Worm (Caenorhabditis elegans) whole organism, L1 larva: ENCODE results near the gene clec-180.

Experiments used
- C34B4.2 ChIP-seq: sonication (generic microtip); optimal IDR thresholded peaks from 2 replicates; lab custom pipeline; 2017; ENCODE audit warnings: mild to moderate bottlenecking, missing genetic modification characterization, missing compliant biosample characterization
- F16B12.6 ChIP-seq: fragments of 150-350 bp; optimal IDR thresholded peaks from 2 replicates; lab custom pipeline; 2014; ENCODE audit warnings: missing biosample characterization, missing genetic modification characterization
- aha-1 ChIP-seq: fragments of 150-350 bp; optimal IDR thresholded peaks from 2 replicates; lab custom pipeline; 2014; ENCODE audit warnings: missing biosample characterization, missing genetic modification characterization
- alr-1 ChIP-seq: fragments of 200-800 bp; sonication (Bioruptor generic); optimal IDR thresholded peaks from 2 replicates; lab custom pipeline; 2018; ENCODE audit warnings: borderline replicate concordance, mild to moderate bottlenecking, missing genetic modification characterization, missing compliant biosample characterization
- ama-1 ChIP-seq: fragments of 150-350 bp; optimal IDR thresholded peaks from 2 replicates; lab custom pipeline; 2014
- blmp-1 ChIP-seq: fragments of 150-350 bp; optimal IDR thresholded peaks from 2 replicates; lab custom pipeline; 2014; ENCODE audit warnings: missing biosample characterization, missing genetic modification characterization
- ceh-8 ChIP-seq: fragments of 200-800 bp; sonication (Bioruptor generic); optimal IDR thresholded peaks from 2 replicates; lab custom pipeline; 2018; ENCODE audit warnings: mild to moderate bottlenecking, missing genetic modification characterization, moderate library complexity, missing compliant biosample characterization
- ceh-88 ChIP-seq: fragments of 200-800 bp; sonication (Bioruptor generic); IDR thresholded peaks from 2 replicates; pipeline ENCODE4 v1.3.6; 2022; ENCODE audit warnings: missing genetic modification characterization, missing compliant biosample characterization
- ceh-90 ChIP-seq: sonication (generic microtip); optimal IDR thresholded peaks from 2 replicates; lab custom pipeline; 2016; ENCODE audit warnings: missing genetic modification characterization, missing compliant biosample characterization
- dpl-1 ChIP-seq, 3 experiments: fragments of 150-350 bp in 2 of 3; sonication (generic microtip) in 1 of 3; optimal IDR thresholded peaks; 2 replicates each; lab custom pipeline; 2014 to 2017; ENCODE audit warnings: missing biosample characterization in 3 of 3, missing genetic modification characterization in 3 of 3, missing genetic modification reagents in 3 of 3
- efl-1 ChIP-seq, 4 experiments: fragments of 150-350 bp; optimal IDR thresholded peaks in 3 of 4; peaks in 1 of 4; 1 replicate in 1 of 4; 2 replicates in 3 of 4; lab custom pipeline; 2014; ENCODE audit warnings: missing biosample characterization in 2 of 4, missing genetic modification characterization in 2 of 4, missing genetic modification reagents in 2 of 4
- efl-3 ChIP-seq: fragments of 200-800 bp; sonication (Bioruptor generic); optimal IDR thresholded peaks from 2 replicates; lab custom pipeline; 2018; ENCODE audit warnings: mild to moderate bottlenecking, missing genetic modification characterization, missing compliant biosample characterization
- egl-27 ChIP-seq, 2 experiments: fragments of 150-350 bp in 1 of 2; sonication (generic microtip); optimal IDR thresholded peaks; 3 replicates each; lab custom pipeline; 2017 to 2018; ENCODE audit warnings: missing biosample characterization in 2 of 2, missing genetic modification characterization in 2 of 2, missing genetic modification reagents in 2 of 2
- elt-3 ChIP-seq, 6 experiments: fragments of 150-350 bp in 1 of 6; sonication (generic microtip); optimal IDR thresholded peaks; 2 replicates each; lab custom pipeline; 2017 to 2018; ENCODE audit warnings: missing biosample characterization in 6 of 6, missing genetic modification characterization in 6 of 6, inconsistent platforms in 1 of 6
- fkh-4 ChIP-seq: sonication (generic microtip); optimal IDR thresholded peaks from 2 replicates; lab custom pipeline; 2016; ENCODE audit warnings: missing compliant biosample characterization, missing genetic modification characterization, borderline replicate concordance
- fkh-8 ChIP-seq: sonication (generic microtip); optimal IDR thresholded peaks from 2 replicates; lab custom pipeline; 2016; ENCODE audit warnings: mild to moderate bottlenecking, missing genetic modification characterization, missing compliant biosample characterization
- hlh-17 ChIP-seq: fragments of 200-800 bp; sonication (Bioruptor generic); optimal IDR thresholded peaks from 2 replicates; lab custom pipeline; 2018; ENCODE audit warnings: missing genetic modification characterization, mild to moderate bottlenecking, missing compliant biosample characterization, moderate library complexity, borderline replicate concordance
- lin-13 ChIP-seq: fragments of 150-350 bp; optimal IDR thresholded peaks from 2 replicates; lab custom pipeline; 2014; ENCODE audit warnings: missing biosample characterization, missing genetic modification reagents, missing genetic modification characterization
- lin-14 ChIP-seq: fragments of 200-800 bp; sonication (Bioruptor generic); optimal IDR thresholded peaks from 2 replicates; lab custom pipeline; 2018; ENCODE audit warnings: mild to moderate bottlenecking, missing genetic modification characterization, moderate library complexity, missing compliant biosample characterization
- lin-39 ChIP-seq: fragments of 150-350 bp; optimal IDR thresholded peaks from 2 replicates; lab custom pipeline; 2014; ENCODE audit warnings: missing biosample characterization, missing genetic modification reagents, missing genetic modification characterization
- lsy-2 ChIP-seq, 2 experiments: fragments of 150-350 bp; optimal IDR thresholded peaks; 2 replicates each; lab custom pipeline; 2014; ENCODE audit warnings: missing biosample characterization in 2 of 2, missing genetic modification characterization in 2 of 2
- mab-9 ChIP-seq: fragments of 200-800 bp; sonication (Bioruptor generic); IDR thresholded peaks from 2 replicates; pipeline ENCODE4 v1.3.6; 2022; ENCODE audit warnings: missing genetic modification reagents, missing genetic modification characterization, missing compliant biosample characterization
- mdl-1 ChIP-seq, 2 experiments: fragments of 150-350 bp; optimal IDR thresholded peaks; 2 replicates each; lab custom pipeline; 2014 to 2017; ENCODE audit warnings: missing biosample characterization in 2 of 2, missing genetic modification characterization in 2 of 2, inconsistent platforms in 1 of 2
- mef-2 ChIP-seq: fragments of 150-350 bp; optimal IDR thresholded peaks from 2 replicates; lab custom pipeline; 2014; ENCODE audit warnings: missing biosample characterization, missing genetic modification characterization
- nhr-11 ChIP-seq: fragments of 150-350 bp; optimal IDR thresholded peaks from 2 replicates; lab custom pipeline; 2014; ENCODE audit warnings: missing biosample characterization, missing genetic modification characterization
- nhr-19 ChIP-seq: fragments of 200-800 bp; sonication (Bioruptor generic); conservative IDR thresholded peaks from 2 replicates; pipeline ENCODE4 v1.3.6; 2022; ENCODE audit warnings: missing genetic modification characterization, missing compliant biosample characterization
- nhr-20 ChIP-seq: sonication (generic microtip); optimal IDR thresholded peaks from 2 replicates; lab custom pipeline; 2016; ENCODE audit warnings: mild to moderate bottlenecking, missing genetic modification characterization, missing compliant biosample characterization
- nhr-28 ChIP-seq: fragments of 150-350 bp; optimal IDR thresholded peaks from 2 replicates; lab custom pipeline; 2014; ENCODE audit warnings: missing biosample characterization, missing genetic modification characterization
- nhr-71 ChIP-seq: sonication (generic microtip); optimal IDR thresholded peaks from 2 replicates; lab custom pipeline; 2016; ENCODE audit warnings: mild to moderate bottlenecking, missing genetic modification characterization, moderate library complexity, missing compliant biosample characterization
- nhr-84 ChIP-seq: sonication (generic microtip); optimal IDR thresholded peaks from 2 replicates; lab custom pipeline; 2017; ENCODE audit warnings: missing biosample characterization, missing genetic modification characterization
- nhr-85 ChIP-seq: sonication (generic microtip); peaks from one replicate; lab custom pipeline; 2016; ENCODE audit warnings: missing genetic modification characterization, inconsistent platforms, missing compliant biosample characterization
- pag-3 ChIP-seq: sonication (generic microtip); optimal IDR thresholded peaks from 2 replicates; lab custom pipeline; 2017; ENCODE audit warnings: missing genetic modification characterization, mild to moderate bottlenecking, missing compliant biosample characterization, antibody characterized with exemption, borderline replicate concordance; ENCODE audit not compliant: insufficient read depth
- rnt-1 ChIP-seq: sonication (generic microtip); optimal IDR thresholded peaks from 2 replicates; lab custom pipeline; 2016; ENCODE audit warnings: mild to moderate bottlenecking, missing genetic modification characterization, moderate library complexity, missing compliant biosample characterization
- skn-1 ChIP-seq: fragments of 150-350 bp; optimal IDR thresholded peaks from 2 replicates; lab custom pipeline; 2014; ENCODE audit warnings: missing biosample characterization, missing genetic modification characterization
- snpc-4 ChIP-seq: fragments of 150-350 bp; optimal IDR thresholded peaks from 2 replicates; lab custom pipeline; 2014; ENCODE audit warnings: missing biosample characterization, missing genetic modification characterization
- sptf-1 ChIP-seq: fragments of 150-350 bp; optimal IDR thresholded peaks from 2 replicates; lab custom pipeline; 2014; ENCODE audit warnings: missing biosample characterization, missing genetic modification characterization
- swsn-7 ChIP-seq: sonication (generic microtip); optimal IDR thresholded peaks from 2 replicates; lab custom pipeline; 2016; ENCODE audit warnings: missing genetic modification characterization, missing compliant biosample characterization
- unc-130 ChIP-seq: fragments of 150-350 bp; optimal IDR thresholded peaks from 2 replicates; lab custom pipeline; 2017; ENCODE audit warnings: missing biosample characterization, missing genetic modification characterization, inconsistent platforms
- unc-98 ChIP-seq: fragments of 200-800 bp; sonication (Bioruptor generic); IDR thresholded peaks from 2 replicates; pipeline ENCODE4 v1.3.6; 2022; ENCODE audit warnings: missing genetic modification characterization, missing compliant biosample characterization
- vab-15 ChIP-seq: sonication (generic microtip); optimal IDR thresholded peaks from 2 replicates; lab custom pipeline; 2017; ENCODE audit warnings: missing genotype, mild to moderate bottlenecking, missing genetic modification characterization, missing compliant biosample characterization
- zag-1 ChIP-seq: fragments of 150-350 bp; optimal IDR thresholded peaks from 2 replicates; lab custom pipeline; 2014; ENCODE audit warnings: missing biosample characterization, missing genetic modification characterization
- ztf-11 ChIP-seq, 2 experiments: sonication (generic microtip); optimal IDR thresholded peaks; 2 replicates each; lab custom pipeline; 2016 to 2017; ENCODE audit warnings: missing genetic modification characterization in 2 of 2, missing biosample characterization in 1 of 2, missing compliant biosample characterization in 1 of 2

The clec-180 gene

ce11 chrIV:7552958-7553553 is 15.6 kb upstream of the clec-180 start, which contains the start of gene dif-1 (continued):
- TF ChIP-seq hlh-17 = no peak
- TF ChIP-seq snpc-4 (tag; lab: Kevin White, UChicago) = no peak
- TF ChIP-seq unc-130 = no peak
- no peak for TF ChIP-seq ztf-11 (tag; optimal IDR thresholded peaks at IDR 0.05; lab: Kevin White, UChicago)
- no peak for TF ChIP-seq nhr-28
- no peak for TF ChIP-seq mef-2
- no peak for TF ChIP-seq skn-1 (tag; lab: Kevin White, UChicago)
- TF ChIP-seq ceh-88 (GFP tag; lab: Robert Waterston, UW) = no peak
- no peak for TF ChIP-seq fkh-4
- no peak; the same call in 1 of the 2 replicates for TF ChIP-seq nhr-19 (GFP tag; lab: Robert Waterston, UW)
- TF ChIP-seq efl-3 (GFP tag; lab: Kevin White, UChicago) = no peak
- TF ChIP-seq unc-98 (GFP tag; lab: Robert Waterston, UW) = no peak
- no peak for TF ChIP-seq swsn-7 (tag; lab: Kevin White, UChicago)
- no peak for TF ChIP-seq mdl-1 (tag; optimal IDR thresholded peaks at IDR 0.05; lab: Kevin White, UChicago)
- TF ChIP-seq ceh-90 = no peak
- TF ChIP-seq aha-1 (tag; lab: Kevin White, UChicago) = no peak
- peak; percentile 56 for TF ChIP-seq blmp-1 (tag; lab: Kevin White, UChicago)
- TF ChIP-seq ceh-8 (GFP tag; lab: Kevin White, UChicago) = no peak
- no peak for TF ChIP-seq nhr-84 (tag; lab: Kevin White, UChicago)

- peak; percentile 30 for TF ChIP-seq lin-14 (GFP tag; lab: Kevin White, UChicago)
- no peak for TF ChIP-seq ceh-8 (GFP tag; lab: Kevin White, UChicago)
- no peak for TF ChIP-seq pag-3 (tag; lab: Kevin White, UChicago)
- TF ChIP-seq egl-27 (tag; optimal IDR thresholded peaks at IDR 0.05; lab: Kevin White, UChicago) = no peak
- no peak for TF ChIP-seq lin-39 (tag; lab: Kevin White, UChicago)
- TF ChIP-seq lsy-2 (tag; optimal IDR thresholded peaks at IDR 0.05; lab: Kevin White, UChicago) = peak in 1 of 2 experiments; percentile 33
- no peak for TF ChIP-seq nhr-19 (GFP tag; lab: Robert Waterston, UW)
- TF ChIP-seq sptf-1 (tag; lab: Kevin White, UChicago) = no peak
- TF ChIP-seq mab-9 (GFP tag; lab: Robert Waterston, UW) = no peak
- no peak for TF ChIP-seq alr-1 (tag; lab: Kevin White, UChicago)
- peak; percentile 19 for TF ChIP-seq nhr-71 (tag; lab: Kevin White, UChicago)
- TF ChIP-seq dpl-1 (GFP tag; optimal IDR thresholded peaks at IDR 0.05; lab: Kevin White, UChicago) = peak in 1 of 3 experiments; percentile 2
- TF ChIP-seq elt-3 (tag; optimal IDR thresholded peaks at IDR 0.05; lab: Kevin White, UChicago) = no peak
- no peak for TF ChIP-seq C34B4.2 (tag; lab: Kevin White, UChicago)
- no peak for TF ChIP-seq fkh-4
- no peak for TF ChIP-seq swsn-7 (tag; lab: Kevin White, UChicago)
- peak; percentile 81 for TF ChIP-seq fkh-8 (tag; lab: Kevin White, UChicago)
- TF ChIP-seq nhr-85 (tag; lab: Kevin White, UChicago) = no peak
- TF ChIP-seq, all 84 proteins: peak for 5
Observed at ce11 chrIV:7554351-7554750, 14.3 kb upstream of the clec-180 start, which contains the start of gene F49E8.6. Gene F49E8.6 (minus strand): TSS chrIV:7554667.

- TF ChIP-seq lin-13 (GFP tag; lab: Kevin White, UChicago) = no peak
- TF ChIP-seq zag-1 (tag; lab: Kevin White, UChicago) = no peak
- TF ChIP-seq F16B12.6 (tag; lab: Kevin White, UChicago) = peak; percentile 61
- TF ChIP-seq rnt-1 (tag; lab: Kevin White, UChicago) = no peak
- no peak for TF ChIP-seq unc-130
- TF ChIP-seq efl-1 (optimal IDR thresholded peaks at IDR 0.05; lab: Kevin White, UChicago) = no peak
- peak in 1 of 2 experiments; percentile 22 for TF ChIP-seq efl-1 (GFP tag; optimal IDR thresholded peaks at IDR 0.05 in 1 of 2; lab: Kevin White, UChicago)
- no peak for TF ChIP-seq nhr-84 (tag; lab: Kevin White, UChicago)
- no peak for TF ChIP-seq mab-9 (GFP tag; lab: Robert Waterston, UW)
- no peak for TF ChIP-seq nhr-11
- TF ChIP-seq nhr-20 (tag; lab: Kevin White, UChicago) = no peak
- TF ChIP-seq vab-15 = no peak
- no peak for TF ChIP-seq ama-1
- TF ChIP-seq, all 84 proteins: peak for 2
Observed at ce11 chrIV:7556265-7556866, 12.3 kb upstream of the clec-180 start, which contains the start of the genes F49E8.7, F49E8.8 and nprl-2. Gene F49E8.7 (minus strand): TSS chrIV:7556365. Gene F49E8.8 (plus strand): TSS chrIV:7556637. Gene nprl-2 (plus strand): TSS chrIV:7556816.
